Fruit fly (Drosophila melanogaster) whole organism, embryonic: ENCODE data around the gene CG9920.

Experiments
- Antp ChIP-seq: fragments of 200-800 bp; sonication (Bioruptor generic); optimal IDR thresholded peaks from 3 replicates; lab custom pipeline; 2016; ENCODE audit warnings: missing biosample characterization, missing genetic modification characterization
- Awh ChIP-seq: fragments of 200-800 bp; sonication (Bioruptor generic); IDR thresholded peaks from 2 replicates; pipeline ENCODE4, ENCODE4 v1.3.6; 2022; ENCODE audit warnings: missing biosample characterization, missing genetic modification characterization
- CG11398 ChIP-seq: fragments of 200-800 bp; sonication (Bioruptor generic); optimal IDR thresholded peaks from 2 replicates; lab custom pipeline; 2016; ENCODE audit warnings: missing biosample characterization, missing genetic modification characterization
- CG11695 ChIP-seq: fragments of 200-800 bp; sonication (Bioruptor generic); IDR thresholded peaks from 3 replicates; pipeline ENCODE4 v1.3.6; 2022; ENCODE audit warnings: missing biosample characterization, missing genetic modification characterization
- CG12104 ChIP-seq: fragments of 200-800 bp; sonication (Bioruptor generic); optimal IDR thresholded peaks from 3 replicates; lab custom pipeline; 2016; ENCODE audit warnings: missing biosample characterization, missing genetic modification characterization
- CG12391 ChIP-seq: fragments of 200-800 bp; sonication (Bioruptor generic); optimal IDR thresholded peaks from 3 replicates; lab custom pipeline; 2018; ENCODE audit warnings: missing biosample characterization, mild to moderate bottlenecking, missing genetic modification characterization, moderate library complexity
- CG12769 ChIP-seq: fragments of 200-800 bp; sonication (Bioruptor generic); optimal IDR thresholded peaks from 2 replicates; lab custom pipeline; 2019; ENCODE audit warnings: missing biosample characterization, mild to moderate bottlenecking, missing genetic modification characterization, moderate library complexity
- CG13424 ChIP-seq: fragments of 200-800 bp; sonication (Bioruptor generic); optimal IDR thresholded peaks from 2 replicates; lab custom pipeline; 2019; ENCODE audit warnings: missing biosample characterization, mild to moderate bottlenecking, missing genetic modification characterization, moderate library complexity
- CG14965 ChIP-seq: fragments of 200-800 bp; sonication (Bioruptor generic); optimal IDR thresholded peaks from 2 replicates; lab custom pipeline; 2016; ENCODE audit warnings: missing biosample characterization, missing genetic modification characterization, borderline replicate concordance
- CG15601 ChIP-seq: fragments of 200-800 bp; sonication (Bioruptor generic); optimal IDR thresholded peaks from 3 replicates; lab custom pipeline; 2019; ENCODE audit warnings: missing biosample characterization, mild to moderate bottlenecking, missing genetic modification characterization, moderate library complexity
- CG15696 ChIP-seq: fragments of 200-800 bp; sonication (Bioruptor generic); optimal IDR thresholded peaks from 2 replicates; lab custom pipeline; 2019; ENCODE audit warnings: missing biosample characterization, mild to moderate bottlenecking, missing genetic modification characterization, moderate library complexity
- CG16863 ChIP-seq: fragments of 200-800 bp; sonication (Bioruptor generic); optimal IDR thresholded peaks from 3 replicates; lab custom pipeline; 2016; ENCODE audit warnings: missing biosample characterization, missing genetic modification characterization
- CG2120 ChIP-seq: fragments of 200-800 bp; sonication (Bioruptor generic); optimal IDR thresholded peaks from 3 replicates; lab custom pipeline; 2016; ENCODE audit warnings: missing biosample characterization, missing genetic modification characterization
- CG31441 ChIP-seq: fragments of 200-800 bp; sonication (Bioruptor generic); IDR thresholded peaks from 2 replicates; pipeline ENCODE4 v1.3.6; 2022; ENCODE audit warnings: missing biosample characterization, missing genetic modification characterization
- CG33557 ChIP-seq: fragments of 200-800 bp; sonication (Bioruptor generic); optimal IDR thresholded peaks from 2 replicates; lab custom pipeline; 2019; ENCODE audit warnings: missing biosample characterization, mild to moderate bottlenecking, missing genetic modification characterization, moderate library complexity
- CG4282 ChIP-seq: fragments of 200-800 bp; sonication (Bioruptor generic); optimal IDR thresholded peaks from 2 replicates; lab custom pipeline; 2016; ENCODE audit warnings: missing biosample characterization, missing genetic modification characterization
- CG4424 ChIP-seq: fragments of 200-800 bp; sonication (Bioruptor generic); optimal IDR thresholded peaks from 3 replicates; lab custom pipeline; 2016; ENCODE audit warnings: missing biosample characterization, missing genetic modification characterization
- CG6254 ChIP-seq: fragments of 200-800 bp; sonication (Bioruptor generic); optimal IDR thresholded peaks from 3 replicates; lab custom pipeline; 2017; ENCODE audit warnings: mild to moderate bottlenecking, missing biosample characterization, missing genetic modification reagents, missing genetic modification characterization
- CG7786 ChIP-seq: fragments of 200-800 bp; sonication (Bioruptor generic); optimal IDR thresholded peaks from 2 replicates; lab custom pipeline; 2016; ENCODE audit warnings: missing biosample characterization, missing genetic modification characterization
- CG7963 ChIP-seq: fragments of 200-800 bp; sonication (Bioruptor generic); IDR thresholded peaks from 3 replicates; pipeline ENCODE4 v1.3.6; 2022; ENCODE audit warnings: missing biosample characterization, missing genetic modification characterization; ENCODE audit not compliant: partially characterized antibody
- CG8944 ChIP-seq: fragments of 200-800 bp; sonication (Bioruptor generic); optimal IDR thresholded peaks from 3 replicates; lab custom pipeline; 2016; ENCODE audit warnings: missing biosample characterization, missing genetic modification characterization
- Chrac-16 ChIP-seq: fragments of 200-800 bp; sonication (Bioruptor generic); optimal IDR thresholded peaks from 3 replicates; lab custom pipeline; 2016; ENCODE audit warnings: missing biosample characterization, missing genetic modification characterization
- Dbx ChIP-seq: fragments of 200-800 bp; sonication (Bioruptor generic); IDR thresholded peaks from 3 replicates; pipeline ENCODE4 v1.3.6; 2022; ENCODE audit warnings: missing biosample characterization, missing genetic modification characterization
- HLH54F ChIP-seq: fragments of 200-800 bp; sonication (Bioruptor generic); optimal IDR thresholded peaks from 3 replicates; lab custom pipeline; 2016; ENCODE audit warnings: missing biosample characterization, missing genetic modification characterization
- HLHmδ ChIP-seq: fragments of 200-800 bp; sonication (Bioruptor generic); optimal IDR thresholded peaks from 2 replicates; lab custom pipeline; 2018; ENCODE audit warnings: missing biosample characterization, mild to moderate bottlenecking, missing genetic modification characterization, moderate library complexity
- Hmx ChIP-seq: fragments of 200-800 bp; sonication (Bioruptor generic); optimal IDR thresholded peaks from 2 replicates; lab custom pipeline; 2016; ENCODE audit warnings: missing biosample characterization, missing genetic modification characterization
- Lhr ChIP-seq: fragments of 200-800 bp; sonication (Bioruptor generic); optimal IDR thresholded peaks from 3 replicates; lab custom pipeline; 2017; ENCODE audit warnings: mild to moderate bottlenecking, missing biosample characterization, missing genetic modification reagents, missing genetic modification characterization
- NK7.1 ChIP-seq: fragments of 200-800 bp; sonication (Bioruptor generic); optimal IDR thresholded peaks from 3 replicates; lab custom pipeline; 2016; ENCODE audit warnings: missing biosample characterization, missing genetic modification characterization
- Nf-YB ChIP-seq: fragments of 200-800 bp; sonication (Bioruptor generic); optimal IDR thresholded peaks from 3 replicates; lab custom pipeline; 2019; ENCODE audit warnings: missing biosample characterization, mild to moderate bottlenecking, missing genetic modification characterization, moderate library complexity
- Spps ChIP-seq: fragments of 200-800 bp; sonication (Bioruptor generic); optimal IDR thresholded peaks from 2 replicates; lab custom pipeline; 2018; ENCODE audit warnings: missing biosample characterization, mild to moderate bottlenecking, missing genetic modification characterization
- ac ChIP-seq: fragments of 200-800 bp; sonication (Bioruptor generic); optimal IDR thresholded peaks from 3 replicates; lab custom pipeline; 2017; ENCODE audit warnings: missing biosample characterization, mild to moderate bottlenecking, missing genetic modification characterization
- ara ChIP-seq: fragments of 200-800 bp; sonication (Bioruptor generic); IDR thresholded peaks from 2 replicates; pipeline ENCODE4 v1.3.6; 2022; ENCODE audit warnings: missing biosample characterization, missing genetic modification characterization
- ash1 ChIP-seq: fragments of 200-800 bp; sonication (Bioruptor generic); optimal IDR thresholded peaks from 2 replicates; lab custom pipeline; 2018; ENCODE audit warnings: missing biosample characterization, mild to moderate bottlenecking, missing genetic modification characterization
- bigmax ChIP-seq: fragments of 200-800 bp; sonication (Bioruptor generic); optimal IDR thresholded peaks from 2 replicates; lab custom pipeline; 2018; ENCODE audit warnings: missing biosample characterization, mild to moderate bottlenecking, missing genetic modification characterization
- chinmo ChIP-seq: fragments of 200-800 bp; sonication (Bioruptor generic); IDR thresholded peaks from 4 replicates; pipeline ENCODE4 v1.3.6; 2022; ENCODE audit warnings: missing biosample characterization, missing genetic modification characterization; ENCODE audit not compliant: partially characterized antibody
- crc ChIP-seq: fragments of 200-800 bp; sonication (Bioruptor generic); optimal IDR thresholded peaks from 2 replicates; lab custom pipeline; 2016; ENCODE audit warnings: missing biosample characterization, missing genetic modification characterization
- dan ChIP-seq: fragments of 200-800 bp; sonication (Bioruptor generic); IDR thresholded peaks from 2 replicates; pipeline ENCODE4 v1.3.6; 2022; ENCODE audit warnings: missing biosample characterization, missing genetic modification characterization
- esg ChIP-seq: fragments of 200-800 bp; sonication (Bioruptor generic); conservative IDR thresholded peaks from 2 replicates; pipeline ENCODE4 v1.3.6; 2022; ENCODE audit warnings: missing biosample characterization, missing genetic modification characterization
- fd3F ChIP-seq: fragments of 200-800 bp; sonication (Bioruptor generic); optimal IDR thresholded peaks from 2 replicates; lab custom pipeline; 2018; ENCODE audit warnings: missing biosample characterization, mild to moderate bottlenecking, missing genetic modification characterization, moderate library complexity
- gem ChIP-seq: fragments of 200-800 bp; sonication (Bioruptor generic); optimal IDR thresholded peaks from 2 replicates; lab custom pipeline; 2019; ENCODE audit warnings: missing biosample characterization, mild to moderate bottlenecking, missing genetic modification characterization, moderate library complexity
- gro ChIP-seq: fragments of 200-800 bp; sonication (Bioruptor generic); optimal IDR thresholded peaks from 2 replicates; lab custom pipeline; 2016; ENCODE audit warnings: missing biosample characterization, missing genetic modification characterization
- hkb ChIP-seq, 2 experiments: fragments of 200-800 bp in 1 of 2; fragments of >200 bp in 1 of 2; sonication (Bioruptor generic) in 1 of 2; IDR thresholded peaks in 1 of 2; optimal IDR thresholded peaks in 1 of 2; 2 replicates each; pipeline versions ENCODE4 v1.3.6 to Lab custom; 2017 to 2022; ENCODE audit warnings: missing biosample characterization in 1 of 2, missing genetic modification characterization in 1 of 2
- hth ChIP-seq: fragments of >200 bp; optimal IDR thresholded peaks from 2 replicates; lab custom pipeline; 2017; ENCODE audit warnings: inconsistent platforms
- lab ChIP-seq: fragments of 200-800 bp; sonication (Bioruptor generic); optimal IDR thresholded peaks from 3 replicates; lab custom pipeline; 2017; ENCODE audit warnings: missing biosample characterization, missing genetic modification characterization, mild to moderate bottlenecking, moderate library complexity, missing genetic modification reagents
- onecut ChIP-seq: fragments of 200-800 bp; sonication (Bioruptor generic); IDR thresholded peaks from 2 replicates; pipeline ENCODE4 v1.3.6; 2022; ENCODE audit warnings: missing biosample characterization, missing genetic modification characterization
- slbo ChIP-seq: fragments of 200-800 bp; sonication (Bioruptor generic); IDR thresholded peaks from 2 replicates; pipeline ENCODE4 v1.3.6; 2022; ENCODE audit warnings: missing biosample characterization, missing genetic modification characterization
- sr ChIP-seq: fragments of 200-800 bp; sonication (Bioruptor generic); IDR thresholded peaks from 3 replicates; pipeline ENCODE4 v1.3.6; 2022; ENCODE audit warnings: missing biosample characterization, missing genetic modification characterization
- toy ChIP-seq: fragments of 200-800 bp; sonication (Bioruptor generic); IDR thresholded peaks from 2 replicates; pipeline ENCODE4 v1.3.6; 2022; ENCODE audit warnings: missing biosample characterization, missing genetic modification characterization
- tx ChIP-seq: fragments of 200-800 bp; sonication (Bioruptor generic); optimal IDR thresholded peaks from 2 replicates; lab custom pipeline; 2016; ENCODE audit warnings: missing biosample characterization, missing genetic modification characterization
- vnd ChIP-seq: fragments of 200-800 bp; sonication (Bioruptor generic); IDR thresholded peaks from 3 replicates; pipeline ENCODE4 v1.3.6; 2022; ENCODE audit warnings: missing biosample characterization, missing genetic modification characterization; ENCODE audit not compliant: partially characterized antibody
- vvl ChIP-seq: fragments of 200-800 bp; sonication (Bioruptor generic); IDR thresholded peaks from 2 replicates; pipeline ENCODE4 v1.3.6; 2022; ENCODE audit warnings: missing biosample characterization, missing genetic modification characterization

CG9920 gene

DNA sequence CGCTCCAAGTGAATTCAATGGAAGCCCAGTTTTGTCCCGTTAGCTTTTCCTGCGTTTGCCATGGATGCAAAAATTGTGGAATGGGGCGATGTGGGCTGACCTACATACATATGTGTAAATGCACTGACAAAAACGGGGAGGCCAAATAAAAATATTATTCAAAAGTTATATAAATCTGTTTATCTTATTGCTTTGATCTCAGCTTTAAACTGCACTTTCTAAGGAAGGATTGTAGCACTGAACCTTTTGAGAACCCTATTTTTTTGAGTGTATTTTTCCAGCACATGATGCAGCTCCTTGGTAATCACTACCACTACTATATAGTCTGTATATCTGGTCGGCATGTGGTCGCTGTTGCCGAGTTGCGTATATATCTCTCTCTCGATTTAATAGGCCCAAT, 20.9 kb downstream of the CG9920 start (continued):
- no peak for TF ChIP-seq vnd
- TF ChIP-seq CG31441 (GFP tag; lab: Robert Waterston, UW): 0 out of 2 replicates have a peak, but pooled peaks have one; percentile 20
- no peak for TF ChIP-seq HLH54F (GFP tag; lab: Kevin White, UChicago)
- no peak for TF ChIP-seq Lhr (GFP tag; lab: Kevin White, UChicago)
- no peak for TF ChIP-seq tx
- TF ChIP-seq Hmx (GFP tag; lab: Kevin White, UChicago): no peak
- TF ChIP-seq gem (tag; lab: Kevin White, UChicago): peak; percentile 51
- peak; percentile 6 for TF ChIP-seq Chrac-16 (GFP tag; lab: Kevin White, UChicago)
- peak; percentile 59 for TF ChIP-seq CG4424 (GFP tag; lab: Kevin White, UChicago)
- no peak for TF ChIP-seq gro (GFP tag; lab: Kevin White, UChicago)
- TF ChIP-seq Antp (GFP tag; lab: Kevin White, UChicago): no peak
- no peak for TF ChIP-seq CG14965 (GFP tag; lab: Kevin White, UChicago)
- TF ChIP-seq hkb (optimal IDR thresholded peaks at IDR 0.05; lab: Kevin White, UChicago): no peak
- peak; percentile 79 for TF ChIP-seq hkb (GFP tag; IDR thresholded peaks at IDR 0.05; lab: Robert Waterston, UW)
- TF ChIP-seq lab (GFP tag; lab: Kevin White, UChicago): peak; percentile 77
- no peak for TF ChIP-seq CG15696 (tag; lab: Kevin White, UChicago)
- no peak for TF ChIP-seq fd3F (GFP tag; lab: Kevin White, UChicago)
- no peak for TF ChIP-seq CG33557 (GFP tag; lab: Kevin White, UChicago)
- TF ChIP-seq Spps (tag; lab: Kevin White, UChicago): no peak
- TF ChIP-seq toy (GFP tag; lab: Robert Waterston, UW): no peak
- no peak for TF ChIP-seq CG12391
- TF ChIP-seq dan (GFP tag; lab: Robert Waterston, UW): no peak
- no peak for TF ChIP-seq bigmax
- no peak for TF ChIP-seq CG7963 (GFP tag; lab: Robert Waterston, UW)
- TF ChIP-seq slbo (GFP tag; lab: Robert Waterston, UW): peak; percentile 62
- TF ChIP-seq CG2120 (GFP tag; lab: Kevin White, UChicago): no peak
- no peak for TF ChIP-seq CG4282
- peak; percentile 29 for TF ChIP-seq CG6254
- no peak for TF ChIP-seq ac (GFP tag; lab: Kevin White, UChicago)
- no peak for TF ChIP-seq sr (GFP tag; lab: Robert Waterston, UW)
- TF ChIP-seq CG11695: peak; percentile 62; the same call in 1 of the 3 replicates
- no peak for TF ChIP-seq ash1 (GFP tag; lab: Kevin White, UChicago)
- peak; percentile 34 for TF ChIP-seq CG13424
- no peak for TF ChIP-seq chinmo
- TF ChIP-seq Dbx (GFP tag; lab: Robert Waterston, UW): no peak
- no peak for TF ChIP-seq CG12769 (tag; lab: Kevin White, UChicago)
- TF ChIP-seq CG7786 (GFP tag; lab: Kevin White, UChicago): no peak
- no peak for TF ChIP-seq NK7.1 (GFP tag; lab: Kevin White, UChicago)
- TF ChIP-seq HLHmδ (GFP tag; lab: Kevin White, UChicago): no peak
- TF ChIP-seq onecut (GFP tag; lab: Robert Waterston, UW): no peak
- no peak for TF ChIP-seq CG11398 (GFP tag; lab: Kevin White, UChicago)
- no peak for TF ChIP-seq CG12104 (GFP tag; lab: Kevin White, UChicago)
- TF ChIP-seq CG15601: no peak
- peak; percentile 49; the same call in 1 of the 2 replicates for TF ChIP-seq ara (GFP tag; lab: Robert Waterston, UW)
- TF ChIP-seq esg (GFP tag; lab: Robert Waterston, UW): peak; percentile 25; the same call in 1 of the 2 replicates
- TF ChIP-seq Awh (GFP tag; lab: Robert Waterston, UW): peak; percentile 44; the same call in 1 of the 2 replicates
- no peak for TF ChIP-seq CG8944 (GFP tag; lab: Kevin White, UChicago)
- TF ChIP-seq Nf-YB (GFP tag; lab: Kevin White, UChicago): no peak
- TF ChIP-seq hth: no peak
- no peak for TF ChIP-seq CG16863
- TF ChIP-seq crc (GFP tag; lab: Kevin White, UChicago): no peak
- peak; percentile 66 for TF ChIP-seq vvl (GFP tag; lab: Robert Waterston, UW)
